Fruit fly (Drosophila melanogaster): ENCODE measurements around the gene IFT46.

The IFT46 gene

DNA sequence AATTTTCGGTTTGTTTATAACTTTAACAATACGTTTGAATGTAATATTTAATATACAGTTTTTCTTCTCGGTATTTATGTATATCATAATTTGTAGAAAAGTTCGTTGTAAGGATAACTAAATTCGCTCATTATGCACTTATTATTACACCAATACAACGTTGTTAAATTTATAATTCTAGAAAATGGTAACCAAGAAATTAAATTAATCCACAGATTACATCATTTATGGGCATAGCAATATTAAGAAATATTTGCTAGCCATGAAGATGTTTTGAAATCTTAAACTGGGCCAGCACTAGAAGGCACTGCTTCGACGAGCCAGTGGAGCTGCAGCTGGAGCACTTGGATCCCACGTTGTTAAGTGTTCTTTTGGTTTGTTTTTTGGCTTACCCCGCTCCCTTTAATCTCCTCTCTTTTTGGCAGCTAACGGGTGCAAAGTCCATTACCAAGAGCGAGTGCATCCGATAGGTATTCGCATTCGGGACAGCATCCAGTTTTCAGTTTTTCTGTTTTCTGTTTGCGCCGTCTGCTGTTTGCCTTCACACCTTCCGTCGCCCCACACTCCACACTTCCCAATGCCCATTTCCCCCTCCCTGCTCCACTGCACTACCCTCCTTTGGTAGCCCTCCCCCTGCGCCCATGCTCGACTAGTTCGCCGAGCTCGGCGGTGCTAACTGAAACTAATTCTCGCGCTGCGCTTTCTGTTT is 43.3 kb downstream of the IFT46 start (continued):
- TF ChIP-seq bbx (GFP tag; IDR thresholded peaks at IDR 0.05; ENCODE audit: partially characterized antibody) (no peak), B-H2 (GFP tag; optimal IDR thresholded peaks at IDR 0.05) (no peak), Sry-δ (GFP tag; optimal IDR thresholded peaks at IDR 0.05) (no peak), Taf1 (GFP tag; IDR thresholded peaks at IDR 0.05) (no peak), CG8388 (GFP tag; optimal IDR thresholded peaks at IDR 0.05) (no peak), HLH3B (GFP tag; IDR thresholded peaks at IDR 0.05) (no peak), Drgx (GFP tag; IDR thresholded peaks at IDR 0.05) (peak; percentile 78), gsb (GFP tag; IDR thresholded peaks at IDR 0.05) (0 out of 2 replicates have a peak, but pooled peaks have one; percentile 24), bsh (GFP tag; optimal IDR thresholded peaks at IDR 0.05) (peak in 1 of 2 experiments; percentile 91), CG11723 (GFP tag; optimal IDR thresholded peaks at IDR 0.05) (no peak)

- TF ChIP-seq CG11560 (tag; IDR thresholded peaks at IDR 0.05) (no peak), odd (GFP tag; optimal IDR thresholded peaks at IDR 0.05) (no peak), tup (GFP tag; optimal IDR thresholded peaks at IDR 0.05) (no peak), Dip3 (GFP tag; optimal IDR thresholded peaks at IDR 0.05) (no peak), sisA (GFP tag; IDR thresholded peaks at IDR 0.05) (no peak), MBD-R2 (GFP tag; IDR thresholded peaks at IDR 0.05) (peak; percentile 29; the same call in 1 of the 2 replicates), dysf (GFP tag; IDR thresholded peaks at IDR 0.05) (no peak), CG13123 (GFP tag; optimal IDR thresholded peaks at IDR 0.05) (no peak), CG13287 (GFP tag; IDR thresholded peaks at IDR 0.05; ENCODE audit: partially characterized antibody) (peak; percentile 39; the same call in 1 of the 2 replicates), slou (GFP tag; optimal IDR thresholded peaks at IDR 0.05) (no peak), CG6683 (GFP tag; optimal IDR thresholded peaks at IDR 0.05) (no peak), ind (GFP tag; optimal IDR thresholded peaks at IDR 0.05) (no peak), CG8290 (GFP tag; optimal IDR thresholded peaks at IDR 0.05) (no peak), CG8290 (tag; optimal IDR thresholded peaks at IDR 0.05) (peak in 1 of 2 experiments; percentile 57), CG15073 (GFP tag; optimal IDR thresholded peaks at IDR 0.05) (no peak), rib (GFP tag; IDR thresholded peaks at IDR 0.05) (no peak), CG14050 (GFP tag; IDR thresholded peaks at IDR 0.05) (no peak), HLH4C (GFP tag; IDR thresholded peaks at IDR 0.05; ENCODE audit: partially characterized antibody) (no peak; the same call in 2 of the 3 replicates), CG10321 (GFP tag; IDR thresholded peaks at IDR 0.05) (no peak), HLH54F (GFP tag; optimal IDR thresholded peaks at IDR 0.05) (no peak), CG2120 (GFP tag; optimal IDR thresholded peaks at IDR 0.05) (peak; percentile 16), CG7786 (GFP tag; optimal IDR thresholded peaks at IDR 0.05) (no peak), zfh1 (GFP tag; IDR thresholded peaks at IDR 0.05) (0 out of 3 replicates have a peak, but pooled peaks have one; percentile 38), zf30C (GFP tag; optimal IDR thresholded peaks at IDR 0.05) (no peak), CG4404 (GFP tag; IDR thresholded peaks at IDR 0.05) (no peak), pros (GFP tag; optimal IDR thresholded peaks at IDR 0.05) (no peak), lov (optimal IDR thresholded peaks at IDR 0.05) (no peak), lov (GFP tag; IDR thresholded peaks at IDR 0.05) (0 out of 3 replicates have a peak, but pooled peaks have one; percentile 9), nau (GFP tag; optimal IDR thresholded peaks at IDR 0.05) (no peak), wor (GFP tag; IDR thresholded peaks at IDR 0.05) (no peak), CG7271 (tag; optimal IDR thresholded peaks at IDR 0.05) (no peak), CG43689 (GFP tag; IDR thresholded peaks at IDR 0.05) (no peak), NfI (GFP tag; optimal IDR thresholded peaks at IDR 0.05) (peak; percentile 15), sim (GFP tag; IDR thresholded peaks at IDR 0.05) (no peak), yki (optimal IDR thresholded peaks at IDR 0.05) (no peak), croc (GFP tag; conservative IDR thresholded peaks at IDR 0.05) (no peak), Bteb2 (GFP tag; optimal IDR thresholded peaks at IDR 0.05) (no peak), CG1602 (GFP tag; optimal IDR thresholded peaks at IDR 0.05) (no peak), Bdp1 (GFP tag; optimal IDR thresholded peaks at IDR 0.05) (peak; percentile 22), B-H2 (GFP tag; optimal IDR thresholded peaks at IDR 0.05) (peak; percentile 9)
Observed at dm6 chr2L:18571724-18572427, 44.0 kb downstream of the IFT46 start.
